Worm (Caenorhabditis elegans): ENCODE results near the gene col-147.

DNA sequence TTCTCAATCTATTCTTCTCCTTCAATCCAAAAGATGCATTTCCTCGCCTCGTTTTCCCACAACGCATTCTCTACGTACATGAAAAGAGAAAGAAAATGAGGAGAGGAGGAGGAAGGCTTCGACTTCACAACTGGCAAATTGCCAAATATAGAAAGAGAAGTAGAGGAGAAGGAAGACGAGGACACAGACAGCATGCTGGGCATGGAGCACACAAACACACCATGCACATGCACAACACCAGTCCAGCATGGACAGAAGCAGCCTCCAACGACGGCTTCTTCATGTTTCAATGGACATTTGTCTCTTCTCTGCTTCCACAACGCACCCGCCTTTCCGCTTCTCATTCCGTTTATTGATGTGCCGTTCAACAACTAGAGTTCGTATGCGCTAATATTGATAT lies 31.5 kb upstream of the col-147 start:
- TF ChIP-seq ref-1 (GFP tag; conservative IDR thresholded peaks at IDR 0.05): no peak
- no peak for TF ChIP-seq flt-1 (GFP tag; IDR thresholded peaks at IDR 0.05)
- no peak for TF ChIP-seq cog-1 (tag; optimal IDR thresholded peaks at IDR 0.05)
- TF ChIP-seq klf-2 (GFP tag; conservative IDR thresholded peaks at IDR 0.05): no peak
- TF ChIP-seq T22C8.4 (GFP tag; IDR thresholded peaks at IDR 0.05): no peak
- no peak for TF ChIP-seq med-1 (GFP tag; optimal IDR thresholded peaks at IDR 0.05; ENCODE audit: insufficient read depth)
